Fruit fly (Drosophila melanogaster) whole organism, embryonic: Measurements from ENCODE around the gene peng.

ENCODE experiments used
- Ada2b ChIP-seq: fragments of 200-800 bp; sonication (Bioruptor generic); IDR thresholded peaks from 2 replicates; pipeline ENCODE4 v1.3.6; 2022; ENCODE audit warnings: missing biosample characterization, missing genetic modification characterization
- Awh ChIP-seq: fragments of 200-800 bp; sonication (Bioruptor generic); IDR thresholded peaks from 2 replicates; pipeline ENCODE4, ENCODE4 v1.3.6; 2022; ENCODE audit warnings: missing biosample characterization, missing genetic modification characterization
- B-H1 ChIP-seq: fragments of 200-800 bp; sonication (Bioruptor generic); IDR thresholded peaks from 3 replicates; pipeline ENCODE4 v1.3.6; 2022; ENCODE audit warnings: missing biosample characterization, missing genetic modification characterization
- Bteb2 ChIP-seq: fragments of 200-800 bp; sonication (Bioruptor generic); optimal IDR thresholded peaks from 2 replicates; lab custom pipeline; 2016; ENCODE audit warnings: missing biosample characterization, missing genetic modification characterization
- CG11093 ChIP-seq: fragments of 200-800 bp; sonication (Bioruptor generic); IDR thresholded peaks from 3 replicates; pipeline ENCODE4 v1.3.6; 2022; ENCODE audit warnings: missing biosample characterization, missing genetic modification characterization
- CG11696 ChIP-seq: fragments of 200-800 bp; sonication (Bioruptor generic); IDR thresholded peaks from 2 replicates; pipeline ENCODE4 v1.3.6; 2022; ENCODE audit warnings: missing biosample characterization, missing genetic modification characterization
- CG12659 ChIP-seq: fragments of 200-800 bp; sonication (Bioruptor generic); optimal IDR thresholded peaks from 3 replicates; lab custom pipeline; 2017; ENCODE audit warnings: mild to moderate bottlenecking, missing biosample characterization, missing genetic modification reagents, missing genetic modification characterization
- CG12769 ChIP-seq: fragments of 200-800 bp; sonication (Bioruptor generic); optimal IDR thresholded peaks from 2 replicates; lab custom pipeline; 2019; ENCODE audit warnings: missing biosample characterization, mild to moderate bottlenecking, missing genetic modification characterization, moderate library complexity
- CG16813 ChIP-seq: fragments of 200-800 bp; sonication (Bioruptor generic); IDR thresholded peaks from 3 replicates; pipeline ENCODE4 v1.3.6; 2022; ENCODE audit warnings: missing biosample characterization, missing genetic modification characterization; ENCODE audit not compliant: partially characterized antibody
- CG2129 ChIP-seq: fragments of 200-800 bp; sonication (Bioruptor generic); IDR thresholded peaks from 2 replicates; pipeline ENCODE4 v1.3.6; 2022; ENCODE audit warnings: missing biosample characterization, missing genetic modification characterization; ENCODE audit not compliant: partially characterized antibody
- CG6175 ChIP-seq: fragments of 200-800 bp; sonication (Bioruptor generic); IDR thresholded peaks from 3 replicates; pipeline ENCODE4 v1.3.6; 2022; ENCODE audit warnings: missing biosample characterization, missing genetic modification characterization
- CG7839 ChIP-seq: fragments of 200-800 bp; sonication (Bioruptor generic); optimal IDR thresholded peaks from 3 replicates; lab custom pipeline; 2018; ENCODE audit warnings: missing biosample characterization, mild to moderate bottlenecking, missing genetic modification characterization, moderate library complexity
- CG7963 ChIP-seq: fragments of 200-800 bp; sonication (Bioruptor generic); IDR thresholded peaks from 3 replicates; pipeline ENCODE4 v1.3.6; 2022; ENCODE audit warnings: missing biosample characterization, missing genetic modification characterization; ENCODE audit not compliant: partially characterized antibody
- CG8765 ChIP-seq: fragments of 200-800 bp; sonication (Bioruptor generic); IDR thresholded peaks from 2 replicates; pipeline ENCODE4 v1.3.6; 2022; ENCODE audit warnings: missing biosample characterization, missing genetic modification characterization
- CG8944 ChIP-seq: fragments of 200-800 bp; sonication (Bioruptor generic); optimal IDR thresholded peaks from 3 replicates; lab custom pipeline; 2016; ENCODE audit warnings: missing biosample characterization, missing genetic modification characterization
- CoRest ChIP-seq: fragments of 200-800 bp; sonication (Bioruptor generic); optimal IDR thresholded peaks from 3 replicates; lab custom pipeline; 2018; ENCODE audit warnings: missing biosample characterization, mild to moderate bottlenecking, missing genetic modification characterization, moderate library complexity
- CrebB ChIP-seq: fragments of 200-800 bp; sonication (Bioruptor generic); optimal IDR thresholded peaks from 3 replicates; lab custom pipeline; 2018; ENCODE audit warnings: missing biosample characterization, mild to moderate bottlenecking, missing genetic modification characterization
- Dad ChIP-seq: fragments of 200-800 bp; sonication (Bioruptor generic); optimal IDR thresholded peaks from 3 replicates; lab custom pipeline; 2016; ENCODE audit warnings: missing biosample characterization, missing genetic modification characterization
- Dip3 ChIP-seq: fragments of 200-800 bp; sonication (Bioruptor generic); optimal IDR thresholded peaks from 3 replicates; lab custom pipeline; 2016; ENCODE audit warnings: missing biosample characterization, missing genetic modification characterization
- Dp ChIP-seq: fragments of 200-800 bp; sonication (Bioruptor generic); optimal IDR thresholded peaks from 2 replicates; lab custom pipeline; 2018; ENCODE audit warnings: missing biosample characterization, mild to moderate bottlenecking, missing genetic modification characterization, moderate library complexity
- H2.0 ChIP-seq: fragments of 200-800 bp; sonication (Bioruptor generic); IDR thresholded peaks from 2 replicates; pipeline ENCODE4 v1.3.6; 2022; ENCODE audit warnings: missing biosample characterization, missing genetic modification characterization
- Mrtf ChIP-seq: fragments of 200-800 bp; sonication (Bioruptor generic); IDR thresholded peaks from 3 replicates; pipeline ENCODE4 v1.3.6; 2022; ENCODE audit warnings: missing biosample characterization, missing genetic modification characterization
- NK7.1 ChIP-seq: fragments of 200-800 bp; sonication (Bioruptor generic); optimal IDR thresholded peaks from 3 replicates; lab custom pipeline; 2016; ENCODE audit warnings: missing biosample characterization, missing genetic modification characterization
- Opbp ChIP-seq: fragments of 200-800 bp; sonication (Bioruptor generic); IDR thresholded peaks from 3 replicates; pipeline ENCODE4 v1.3.6; 2022; ENCODE audit warnings: missing biosample characterization, missing genetic modification characterization; ENCODE audit not compliant: partially characterized antibody
- PHDP ChIP-seq: fragments of 200-800 bp; sonication (Bioruptor generic); optimal IDR thresholded peaks from 3 replicates; lab custom pipeline; 2018; ENCODE audit warnings: missing biosample characterization, mild to moderate bottlenecking, missing genetic modification characterization, moderate library complexity
- Pdp1 ChIP-seq, 2 experiments: fragments of 200-800 bp; sonication (Bioruptor generic); optimal IDR thresholded peaks; 3 replicates each; lab custom pipeline; 2016; ENCODE audit warnings: missing biosample characterization in 2 of 2, missing genetic modification characterization in 2 of 2, mild to moderate bottlenecking in 1 of 2, moderate library complexity in 1 of 2
- Xrp1 ChIP-seq: fragments of 200-800 bp; sonication (Bioruptor generic); IDR thresholded peaks from 2 replicates; pipeline ENCODE4 v1.3.6; 2022; ENCODE audit warnings: missing biosample characterization, missing genetic modification characterization
- YL-1 ChIP-seq: fragments of 200-800 bp; sonication (Bioruptor generic); optimal IDR thresholded peaks from 3 replicates; lab custom pipeline; 2017; ENCODE audit warnings: missing biosample characterization, mild to moderate bottlenecking, missing genetic modification characterization
- abd-A ChIP-seq: fragments of 200-800 bp; sonication (Bioruptor generic); optimal IDR thresholded peaks from 3 replicates; lab custom pipeline; 2019; ENCODE audit warnings: missing biosample characterization, mild to moderate bottlenecking, missing genetic modification characterization, moderate library complexity
- aop ChIP-seq: fragments of 200-800 bp; sonication (Bioruptor generic); IDR thresholded peaks from 2 replicates; pipeline ENCODE4 v1.3.6; 2022; ENCODE audit warnings: missing biosample characterization, missing genetic modification characterization
- dimm ChIP-seq: fragments of 200-800 bp; sonication (Bioruptor generic); IDR thresholded peaks from 2 replicates; pipeline ENCODE4 v1.3.6; 2022; ENCODE audit warnings: missing biosample characterization, missing genetic modification characterization
- ems ChIP-seq: fragments of 200-800 bp; sonication (Bioruptor generic); optimal IDR thresholded peaks from 3 replicates; lab custom pipeline; 2016; ENCODE audit warnings: missing biosample characterization, missing genetic modification characterization
- ewg ChIP-seq: fragments of 200-800 bp; sonication (Bioruptor generic); optimal IDR thresholded peaks from 3 replicates; lab custom pipeline; 2017; ENCODE audit warnings: mild to moderate bottlenecking, missing biosample characterization, missing genetic modification reagents, missing genetic modification characterization
- fd3F ChIP-seq: fragments of 200-800 bp; sonication (Bioruptor generic); optimal IDR thresholded peaks from 2 replicates; lab custom pipeline; 2018; ENCODE audit warnings: missing biosample characterization, mild to moderate bottlenecking, missing genetic modification characterization, moderate library complexity
- fu2 ChIP-seq: fragments of 200-800 bp; sonication (Bioruptor generic); optimal IDR thresholded peaks from 2 replicates; lab custom pipeline; 2016; ENCODE audit warnings: missing biosample characterization, missing genetic modification characterization
- gce ChIP-seq: fragments of 200-800 bp; sonication (Bioruptor generic); IDR thresholded peaks from 3 replicates; pipeline ENCODE4 v1.3.6; 2022; ENCODE audit warnings: missing biosample characterization, missing genetic modification characterization
- gem ChIP-seq: fragments of 200-800 bp; sonication (Bioruptor generic); optimal IDR thresholded peaks from 2 replicates; lab custom pipeline; 2019; ENCODE audit warnings: missing biosample characterization, mild to moderate bottlenecking, missing genetic modification characterization, moderate library complexity
- gsb-n ChIP-seq: fragments of 200-800 bp; sonication (Bioruptor generic); optimal IDR thresholded peaks from 3 replicates; lab custom pipeline; 2018; ENCODE audit warnings: missing biosample characterization, mild to moderate bottlenecking, missing genetic modification characterization
- gt ChIP-seq: fragments of 200-800 bp; sonication (Bioruptor generic); IDR thresholded peaks from 2 replicates; pipeline ENCODE4 v1.3.6; 2022; ENCODE audit warnings: missing biosample characterization, missing genetic modification characterization
- hth ChIP-seq: fragments of >200 bp; optimal IDR thresholded peaks from 2 replicates; lab custom pipeline; 2017; ENCODE audit warnings: inconsistent platforms
- lab ChIP-seq: fragments of 200-800 bp; sonication (Bioruptor generic); optimal IDR thresholded peaks from 3 replicates; lab custom pipeline; 2017; ENCODE audit warnings: missing biosample characterization, missing genetic modification characterization, mild to moderate bottlenecking, moderate library complexity, missing genetic modification reagents
- lov ChIP-seq, 2 experiments: fragments of 200-800 bp in 1 of 2; fragments of >200 bp in 1 of 2; sonication (Bioruptor generic) in 1 of 2; IDR thresholded peaks in 1 of 2; optimal IDR thresholded peaks in 1 of 2; 2 replicates in 1 of 2; 3 replicates in 1 of 2; pipeline versions ENCODE4 v1.3.6 to Lab custom; 2017 to 2022; ENCODE audit warnings: missing biosample characterization in 1 of 2, missing genetic modification characterization in 1 of 2
- otp ChIP-seq: fragments of 200-800 bp; sonication (Bioruptor generic); IDR thresholded peaks from 3 replicates; pipeline ENCODE4, ENCODE4 v1.3.6; 2022; ENCODE audit warnings: missing biosample characterization, missing genetic modification characterization
- p53 ChIP-seq: fragments of 200-800 bp; sonication (Bioruptor generic); optimal IDR thresholded peaks from 2 replicates; lab custom pipeline; 2016; ENCODE audit warnings: missing biosample characterization, missing genetic modification characterization
- ranshi ChIP-seq: fragments of 200-800 bp; sonication (Bioruptor generic); IDR thresholded peaks from 2 replicates; pipeline ENCODE4 v1.3.6; 2022; ENCODE audit warnings: missing biosample characterization, missing genetic modification characterization
- sd ChIP-seq: fragments of 200-800 bp; sonication (Bioruptor generic); optimal IDR thresholded peaks from 3 replicates; lab custom pipeline; 2018; ENCODE audit warnings: missing biosample characterization, mild to moderate bottlenecking, missing genetic modification characterization, moderate library complexity
- tio ChIP-seq: fragments of 200-800 bp; sonication (Bioruptor generic); optimal IDR thresholded peaks from 2 replicates; lab custom pipeline; 2017; ENCODE audit warnings: missing biosample characterization, missing genetic modification characterization, inconsistent platforms
- tll ChIP-seq, 2 experiments: fragments of 200-800 bp in 1 of 2; fragments of >200 bp in 1 of 2; sonication (Bioruptor generic) in 1 of 2; optimal IDR thresholded peaks; 2 replicates each; lab custom pipeline; 2017 to 2019; ENCODE audit warnings: missing biosample characterization in 2 of 2, missing genetic modification characterization in 2 of 2, mild to moderate bottlenecking in 1 of 2, moderate library complexity in 1 of 2
- unpg ChIP-seq: fragments of 200-800 bp; sonication (Bioruptor generic); optimal IDR thresholded peaks from 3 replicates; lab custom pipeline; 2018; ENCODE audit warnings: missing biosample characterization, mild to moderate bottlenecking, missing genetic modification characterization, moderate library complexity
- wdn ChIP-seq: fragments of 200-800 bp; sonication (Bioruptor generic); IDR thresholded peaks from 2 replicates; pipeline ENCODE4 v1.3.6; 2022; ENCODE audit warnings: missing biosample characterization, missing genetic modification characterization

peng gene

DNA sequence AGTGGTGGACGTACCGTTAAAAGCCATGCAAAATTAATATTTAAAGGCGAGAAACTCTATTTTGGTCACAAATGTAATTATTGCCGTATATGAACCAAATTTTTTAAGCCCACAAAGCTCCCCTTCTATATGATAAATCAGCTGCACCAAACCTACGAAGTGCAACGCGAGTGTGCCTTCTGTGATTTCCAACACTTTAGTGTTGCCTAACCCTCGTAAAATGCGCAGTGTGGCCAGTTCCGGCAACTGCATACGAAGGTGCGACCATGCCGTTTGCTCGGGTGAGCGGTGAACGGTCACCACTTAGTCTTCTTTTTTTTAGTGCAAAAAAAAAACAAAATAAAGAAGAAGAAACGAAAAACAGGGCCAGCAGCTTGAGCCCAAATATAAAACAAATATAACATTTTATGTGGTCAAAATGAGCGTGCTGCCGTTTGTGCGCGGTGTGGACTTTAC lies 10.1 kb downstream of the peng start, which contains the start of the genes tty and fliI (continued):
- TF ChIP-seq abd-A (tag; lab: Kevin White, UChicago): no peak
- TF ChIP-seq sd (tag; lab: Kevin White, UChicago): peak; percentile 43
- TF ChIP-seq Opbp (GFP tag; lab: Robert Waterston, UW): peak; percentile 65
- TF ChIP-seq p53: peak; percentile 48
- TF ChIP-seq wdn (GFP tag; lab: Robert Waterston, UW): peak; percentile 78
- TF ChIP-seq CG8765: peak; percentile 86
- peak; percentile 74 for TF ChIP-seq Dad (GFP tag; lab: Kevin White, UChicago)
- TF ChIP-seq Dip3 (GFP tag; lab: Kevin White, UChicago): peak; percentile 86
- TF ChIP-seq lov (optimal IDR thresholded peaks at IDR 0.05; lab: Kevin White, UChicago): no peak
- TF ChIP-seq lov (GFP tag; IDR thresholded peaks at IDR 0.05; lab: Robert Waterston, UW): peak; percentile 85
- TF ChIP-seq CoRest (tag; lab: Kevin White, UChicago): peak; percentile 80
- TF ChIP-seq Dp (GFP tag; lab: Kevin White, UChicago): peak; percentile 64
- peak; percentile 91 for TF ChIP-seq H2.0 (GFP tag; lab: Robert Waterston, UW)
- TF ChIP-seq ewg (GFP tag; lab: Kevin White, UChicago): peak; percentile 71
- TF ChIP-seq ranshi (GFP tag; lab: Robert Waterston, UW): peak; percentile 91
- peak; percentile 64 for TF ChIP-seq YL-1 (GFP tag; lab: Kevin White, UChicago)
- no peak for TF ChIP-seq CG7963
- peak; percentile 76 for TF ChIP-seq fu2
- TF ChIP-seq gsb-n (tag; lab: Kevin White, UChicago): peak; percentile 70
- TF ChIP-seq Ada2b (GFP tag; lab: Robert Waterston, UW): peak; percentile 85
- TF ChIP-seq dimm (GFP tag; lab: Robert Waterston, UW): peak; percentile 54
- TF ChIP-seq Awh (GFP tag; lab: Robert Waterston, UW): peak; percentile 88
- TF ChIP-seq gt (GFP tag; lab: Robert Waterston, UW): peak; percentile 67
- peak; percentile 79 for TF ChIP-seq unpg (GFP tag; lab: Kevin White, UChicago)
- peak; percentile 80 for TF ChIP-seq ems (GFP tag; lab: Kevin White, UChicago)
- peak; percentile 40 for TF ChIP-seq CrebB
- peak; percentile 80 for TF ChIP-seq gce (GFP tag; lab: Robert Waterston, UW)
- TF ChIP-seq CG8944 (GFP tag; lab: Kevin White, UChicago): peak; percentile 87
- TF ChIP-seq aop (GFP tag; lab: Robert Waterston, UW): peak; percentile 60; the same call in 1 of the 2 replicates
- TF ChIP-seq tio: no peak
- TF ChIP-seq Bteb2: peak; percentile 56
- peak; percentile 88 for TF ChIP-seq CG12659
- no peak for TF ChIP-seq hth (lab: Kevin White, UChicago)
- TF ChIP-seq CG16813 (GFP tag; lab: Robert Waterston, UW): peak; percentile 52; the same call in 2 of the 3 replicates
- peak; percentile 67 for TF ChIP-seq fd3F (GFP tag; lab: Kevin White, UChicago)
- peak; percentile 98 for TF ChIP-seq CG11696
- TF ChIP-seq CG11093: peak; percentile 86; the same call in 2 of the 3 replicates
- TF ChIP-seq lab (GFP tag; lab: Kevin White, UChicago): no peak
- peak; percentile 42 for TF ChIP-seq NK7.1 (GFP tag; lab: Kevin White, UChicago)
- TF ChIP-seq CG12769 (tag; lab: Kevin White, UChicago): peak; percentile 86
- TF ChIP-seq tll (GFP tag; optimal IDR thresholded peaks at IDR 0.05; lab: Kevin White, UChicago): no peak
- TF ChIP-seq CG7839: peak; percentile 79
- peak; percentile 87 for TF ChIP-seq Xrp1
- peak; percentile 89 for TF ChIP-seq Mrtf (GFP tag; lab: Robert Waterston, UW)
- peak; percentile 83 for TF ChIP-seq gem (tag; lab: Kevin White, UChicago)
- TF ChIP-seq CG6175: peak; percentile 73
- TF ChIP-seq CG2129 (GFP tag; lab: Robert Waterston, UW): no peak
- TF ChIP-seq PHDP (tag; lab: Kevin White, UChicago): peak; percentile 71
- TF ChIP-seq Pdp1 (GFP tag; optimal IDR thresholded peaks at IDR 0.05; lab: Kevin White, UChicago): peak; percentile 85 to 89
- peak; percentile 84 for TF ChIP-seq B-H1
- TF ChIP-seq otp (GFP tag; lab: Robert Waterston, UW): peak; percentile 84
